Worm (Caenorhabditis elegans) whole organism, L1 larva: ENCODE measurements around the gene C34D4.10.

Experiments used
- ceh-82 ChIP-seq, 3 experiments: fragments of 150-350 bp in 1 of 3; sonication (generic microtip) in 2 of 3; optimal IDR thresholded peaks; 2 replicates each; lab custom pipeline; 2014 to 2017; ENCODE audit warnings: missing biosample characterization in 3 of 3, missing genetic modification characterization in 3 of 3
- lin-15B ChIP-seq: fragments of 150-350 bp; sonication (generic microtip); optimal IDR thresholded peaks from 3 replicates; lab custom pipeline; 2014; ENCODE audit warnings: missing biosample characterization, missing genetic modification characterization
- lin-39 ChIP-seq: fragments of 150-350 bp; optimal IDR thresholded peaks from 2 replicates; lab custom pipeline; 2014; ENCODE audit warnings: missing biosample characterization, missing genetic modification reagents, missing genetic modification characterization
- lir-3 ChIP-seq: sonication (generic microtip); optimal IDR thresholded peaks from 2 replicates; lab custom pipeline; 2016; ENCODE audit warnings: mild to moderate bottlenecking, missing genetic modification characterization, moderate library complexity, missing compliant biosample characterization; ENCODE audit not compliant: poor library complexity
- nhr-237 ChIP-seq: fragments of 150-350 bp; optimal IDR thresholded peaks from 2 replicates; lab custom pipeline; 2014; ENCODE audit warnings: missing biosample characterization, missing genetic modification characterization
- nhr-47 ChIP-seq: sonication (generic microtip); optimal IDR thresholded peaks from 2 replicates; lab custom pipeline; 2016; ENCODE audit warnings: mild to moderate bottlenecking, missing genetic modification characterization, moderate library complexity, missing compliant biosample characterization
- nhr-84 ChIP-seq: sonication (generic microtip); optimal IDR thresholded peaks from 2 replicates; lab custom pipeline; 2017; ENCODE audit warnings: missing biosample characterization, missing genetic modification characterization
- snu-23 ChIP-seq: sonication (generic microtip); optimal IDR thresholded peaks from 2 replicates; lab custom pipeline; 2016; ENCODE audit warnings: missing genetic modification characterization, missing compliant biosample characterization
- swsn-7 ChIP-seq: sonication (generic microtip); optimal IDR thresholded peaks from 2 replicates; lab custom pipeline; 2016; ENCODE audit warnings: missing genetic modification characterization, missing compliant biosample characterization

DNA sequence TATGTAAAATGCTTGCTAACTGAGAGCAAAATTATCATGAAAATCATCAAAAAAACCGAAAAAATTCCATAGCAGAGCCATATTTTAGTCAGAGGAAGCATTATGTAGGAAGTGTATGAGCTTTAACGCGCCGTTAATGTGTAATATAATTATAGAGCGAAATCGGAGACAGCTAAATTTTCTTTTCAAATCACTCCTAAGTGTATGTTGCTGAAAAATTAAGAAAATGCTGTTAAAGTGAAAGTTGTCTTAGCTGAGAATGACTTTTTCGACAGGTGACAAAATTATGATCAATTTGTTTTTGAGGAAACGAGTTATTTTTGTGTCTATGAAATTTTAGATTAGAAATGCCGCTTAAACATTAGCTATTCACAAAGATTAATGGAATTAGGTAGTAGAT is 46.1 kb downstream of the C34D4.10 start, which contains the start of gene srg-50:
- TF ChIP-seq lin-39 (tag; lab: Kevin White, UChicago) (no peak), nhr-47 (tag; lab: Kevin White, UChicago) (no peak), nhr-84 (tag; lab: Kevin White, UChicago) (no peak), ceh-82 (tag; optimal IDR thresholded peaks at IDR 0.05; lab: Kevin White, UChicago) (no peak), nhr-237 (tag; lab: Kevin White, UChicago) (no peak), lir-3 (tag; lab: Kevin White, UChicago) (no peak), lin-15B (tag; lab: Kevin White, UChicago) (no peak), snu-23 (no peak), swsn-7 (tag; lab: Kevin White, UChicago) (no peak)
